Worm (Caenorhabditis elegans) whole organism, early embryonic: ENCODE data around the gene lin-40.

Experiments used
- F13C5.2 ChIP-seq: sonication (generic microtip); optimal IDR thresholded peaks from 2 replicates; lab custom pipeline; 2017; ENCODE audit warnings: mild to moderate bottlenecking, missing genetic modification characterization, inconsistent platforms, missing compliant biosample characterization
- ama-1 ChIP-seq: fragments of 150-350 bp; optimal IDR thresholded peaks from 2 replicates; lab custom pipeline; 2014
- ceh-13 ChIP-seq: fragments of 200-800 bp; sonication (Bioruptor generic); optimal IDR thresholded peaks from 2 replicates; lab custom pipeline; 2018; ENCODE audit warnings: mild to moderate bottlenecking, missing genetic modification characterization, missing compliant biosample characterization
- ceh-36 ChIP-seq: sonication (generic microtip); optimal IDR thresholded peaks from 2 replicates; lab custom pipeline; 2016; ENCODE audit warnings: missing genetic modification characterization, inconsistent platforms, missing compliant biosample characterization
- ets-7 ChIP-seq: sonication (generic microtip); optimal IDR thresholded peaks from 2 replicates; lab custom pipeline; 2016; ENCODE audit warnings: missing genotype, missing genetic modification characterization, missing compliant biosample characterization
- flt-1 ChIP-seq: fragments of 200-800 bp; sonication (Bioruptor generic); IDR thresholded peaks from 2 replicates; pipeline ENCODE4 v1.3.6; 2022; ENCODE audit warnings: missing genetic modification characterization, missing compliant biosample characterization
- hmbx-1 ChIP-seq: sonication (generic microtip); optimal IDR thresholded peaks from 2 replicates; lab custom pipeline; 2016; ENCODE audit warnings: mild to moderate bottlenecking, missing genetic modification characterization, missing compliant biosample characterization
- hmg-4 ChIP-seq: fragments of 200-800 bp; sonication (Bioruptor generic); optimal IDR thresholded peaks from 2 replicates; lab custom pipeline; 2018; ENCODE audit warnings: mild to moderate bottlenecking, missing genetic modification characterization, missing compliant biosample characterization
- hnd-1 ChIP-seq: sonication (generic microtip); optimal IDR thresholded peaks from 2 replicates; lab custom pipeline; 2016; ENCODE audit warnings: missing genetic modification characterization, missing compliant biosample characterization
- pes-1 ChIP-seq: fragments of 200-800 bp; sonication (Bioruptor generic); IDR thresholded peaks from 2 replicates; pipeline ENCODE4 v1.3.6; 2022; ENCODE audit warnings: missing genetic modification reagents, missing genetic modification characterization, missing compliant biosample characterization
- scrt-1 ChIP-seq: fragments of 200-800 bp; sonication (Bioruptor generic); IDR thresholded peaks from 2 replicates; pipeline ENCODE4 v1.3.6; 2022; ENCODE audit warnings: missing genetic modification characterization, missing compliant biosample characterization
- sea-1 ChIP-seq: fragments of 200-800 bp; sonication (Bioruptor generic); conservative IDR thresholded peaks from 2 replicates; pipeline ENCODE4 v1.3.6; 2022; ENCODE audit warnings: missing genetic modification characterization, missing compliant biosample characterization
- tbx-37 ChIP-seq: fragments of 200-800 bp; sonication (Bioruptor generic); conservative IDR thresholded peaks from 2 replicates; pipeline ENCODE4 v1.3.6; 2022; ENCODE audit warnings: missing genetic modification reagents, missing genetic modification characterization, missing compliant biosample characterization

DNA sequence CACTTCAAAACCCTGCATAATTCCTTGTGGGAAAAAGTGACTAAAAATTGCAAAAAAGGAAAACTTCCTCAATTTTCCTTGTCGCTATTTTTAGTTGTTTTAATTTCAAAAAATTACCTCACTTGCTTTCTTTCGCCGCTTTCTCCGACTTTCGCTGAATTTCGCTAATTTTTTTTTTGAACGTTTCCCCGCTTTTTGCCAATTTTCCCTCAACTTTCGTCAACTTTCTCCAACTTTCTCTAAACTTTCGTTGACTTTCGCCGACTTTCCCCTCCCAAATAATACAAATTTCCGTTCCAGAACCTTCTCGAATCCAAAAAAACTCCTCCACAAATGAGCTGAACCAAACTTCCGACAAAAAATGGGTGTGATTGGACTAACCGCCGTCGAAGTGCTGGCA lies 22.2 kb upstream of the lin-40 start, which contains the start of gene W08A12.3:
- TF ChIP-seq ceh-36 (tag; lab: Kevin White, UChicago) (no peak), hnd-1 (tag; lab: Kevin White, UChicago) (no peak), ets-7 (no peak), F13C5.2 (no peak), ama-1 (no peak), flt-1 (GFP tag; lab: Robert Waterston, UW) (no peak), sea-1 (GFP tag; lab: Robert Waterston, UW) (no peak), ceh-13 (GFP tag; lab: Kevin White, UChicago) (no peak), hmg-4 (no peak), scrt-1 (GFP tag; lab: Robert Waterston, UW) (no peak), pes-1 (no peak), hmbx-1 (tag; lab: Kevin White, UChicago) (no peak), tbx-37 (GFP tag; lab: Robert Waterston, UW) (no peak)
